Worm (Caenorhabditis elegans): ENCODE data around the gene wago-5.

The wago-5 gene

DNA sequence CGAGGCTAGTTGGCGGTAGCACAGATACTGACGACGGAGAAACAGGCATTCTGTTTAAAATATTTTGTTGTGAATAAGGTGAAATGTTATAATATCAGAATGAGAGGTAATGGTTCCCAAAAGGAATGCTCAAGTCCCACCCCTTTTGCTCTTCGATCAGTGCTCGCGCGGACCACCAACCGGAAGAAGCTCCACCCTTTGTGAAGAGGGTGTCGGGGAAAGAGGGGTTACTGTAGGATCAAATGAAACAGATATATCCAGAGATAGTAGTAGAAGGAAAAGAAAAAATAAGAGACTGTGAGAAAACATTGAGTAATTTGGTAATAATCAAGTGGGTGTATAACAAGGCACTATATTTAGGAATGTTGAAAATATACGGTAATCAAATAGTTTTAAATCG lies 41.2 kb downstream of the wago-5 start, which contains the start of the genes dmd-5 and F10C1.1:
dmd-5 (minus strand) TSS at position 101 of the 400 bp plus-strand sequence.
F10C1.1 (plus strand) TSS at position 110 of the 400 bp plus-strand sequence.
- TF ChIP-seq him-1 (tag; optimal IDR thresholded peaks at IDR 0.05), result no peak
- no peak for TF ChIP-seq W03F9.2 (tag; optimal IDR thresholded peaks at IDR 0.05)
- no peak for TF ChIP-seq dao-5 (tag; optimal IDR thresholded peaks at IDR 0.05)

- TF ChIP-seq W03F9.2 (tag; optimal IDR thresholded peaks at IDR 0.05), result no peak
- TF ChIP-seq him-1 (tag; optimal IDR thresholded peaks at IDR 0.05), result peak; percentile 28
- no peak for TF ChIP-seq dao-5 (tag; optimal IDR thresholded peaks at IDR 0.05)
Measured at ce11 chrII:5772547-5773142, 42.6 kb downstream of the wago-5 start.

ce11 chrII:5768274-5768820 lies 46.9 kb downstream of the wago-5 start:
- TF ChIP-seq him-1 (tag; optimal IDR thresholded peaks at IDR 0.05) (no peak), W03F9.2 (tag; optimal IDR thresholded peaks at IDR 0.05) (no peak), dao-5 (tag; optimal IDR thresholded peaks at IDR 0.05) (no peak)

DNA sequence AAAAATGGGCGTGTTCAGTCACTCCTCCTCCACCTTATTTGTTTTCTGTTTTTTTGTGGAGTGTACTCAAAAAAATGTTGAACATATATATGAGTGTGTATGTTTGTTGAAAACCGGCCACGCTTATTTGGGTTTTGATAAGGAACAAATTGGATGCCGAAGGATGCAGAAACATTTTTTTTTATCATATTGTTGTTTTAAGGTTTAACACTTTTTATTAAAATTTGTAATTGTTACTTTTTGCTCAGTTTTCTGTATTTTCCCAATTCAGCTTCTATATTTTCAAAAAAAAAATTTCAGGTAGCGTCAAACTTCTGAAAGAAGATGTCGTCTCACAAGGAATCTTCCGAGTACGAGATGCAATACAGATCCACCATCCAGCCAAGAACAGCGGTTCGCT lies 50.0 kb downstream of the wago-5 start, which contains the start of gene ifb-1:
ifb-1 (plus strand) TSS at position 301 of the 400 bp plus-strand sequence.
- TF ChIP-seq W03F9.2 (tag; optimal IDR thresholded peaks at IDR 0.05) (no peak), dao-5 (tag; optimal IDR thresholded peaks at IDR 0.05) (no peak), him-1 (tag; optimal IDR thresholded peaks at IDR 0.05) (no peak)
